Worm (Caenorhabditis elegans): ENCODE measurements around the gene erfa-3.

erfa-3 gene

ce11 chrV:11061887-11062286 lies 51.0 kb downstream of the erfa-3 start:
- TF ChIP-seq nhr-25 (tag; optimal IDR thresholded peaks at IDR 0.05) (peak; percentile 23), nhr-10 (tag; optimal IDR thresholded peaks at IDR 0.05) (no peak), F13H6.1 (tag; optimal IDR thresholded peaks at IDR 0.05) (no peak), nhr-77 (tag; optimal IDR thresholded peaks at IDR 0.05) (no peak), nhr-129 (tag; optimal IDR thresholded peaks at IDR 0.05) (peak; percentile 6), alr-1 (tag; optimal IDR thresholded peaks at IDR 0.05) (no peak), egl-27 (tag; optimal IDR thresholded peaks at IDR 0.05) (no peak)

- peak; percentile 95 for TF ChIP-seq blmp-1 (tag; optimal IDR thresholded peaks at IDR 0.05; ENCODE audit: insufficient read depth)
- no peak for TF ChIP-seq lin-13 (GFP tag; optimal IDR thresholded peaks at IDR 0.05)
- TF ChIP-seq ztf-1 (GFP tag; conservative IDR thresholded peaks at IDR 0.05): no peak
- no peak for TF ChIP-seq nhr-10 (tag; optimal IDR thresholded peaks at IDR 0.05)
- no peak for TF ChIP-seq ztf-11 (tag; optimal IDR thresholded peaks at IDR 0.05)
- TF ChIP-seq unc-55 (GFP tag; optimal IDR thresholded peaks at IDR 0.05): no peak
- no peak for TF ChIP-seq Y55F3AM.14 (GFP tag; optimal IDR thresholded peaks at IDR 0.05)
- TF ChIP-seq sma-3 (GFP tag; optimal IDR thresholded peaks at IDR 0.05): no peak
- TF ChIP-seq nhr-25 (tag; optimal IDR thresholded peaks at IDR 0.05): peak; percentile 64
- TF ChIP-seq C34F6.9 (tag; optimal IDR thresholded peaks at IDR 0.05): no peak
- peak; percentile 58 for TF ChIP-seq nhr-129 (tag; optimal IDR thresholded peaks at IDR 0.05)
- TF ChIP-seq fos-1 (tag; optimal IDR thresholded peaks at IDR 0.05): peak; percentile 12
- no peak for TF ChIP-seq lin-11 (tag; optimal IDR thresholded peaks at IDR 0.05)
- TF ChIP-seq elt-1 (tag; optimal IDR thresholded peaks at IDR 0.05): no peak
- TF ChIP-seq snpc-4 (tag; optimal IDR thresholded peaks at IDR 0.05): no peak
- no peak for TF ChIP-seq F13H6.1 (tag; optimal IDR thresholded peaks at IDR 0.05)
- no peak for TF ChIP-seq nhr-12 (tag; optimal IDR thresholded peaks at IDR 0.05)
- no peak for TF ChIP-seq mbf-1 (tag; optimal IDR thresholded peaks at IDR 0.05)
- TF ChIP-seq peb-1 (tag; optimal IDR thresholded peaks at IDR 0.05): no peak
- no peak for TF ChIP-seq unc-62 (GFP tag; optimal IDR thresholded peaks at IDR 0.05)
- no peak for TF ChIP-seq elt-3 (tag; optimal IDR thresholded peaks at IDR 0.05)
- TF ChIP-seq sma-9 (GFP tag; optimal IDR thresholded peaks at IDR 0.05): no peak
- TF ChIP-seq sma-9 (tag; optimal IDR thresholded peaks at IDR 0.05): no peak
- TF ChIP-seq crh-2 (tag; optimal IDR thresholded peaks at IDR 0.05): peak; percentile 69
- peak; percentile 13 for TF ChIP-seq nhr-6 (tag; optimal IDR thresholded peaks at IDR 0.05)
Observed at ce11 chrV:11060239-11060984, 52.5 kb downstream of the erfa-3 start, which contains the start of gene T04C12.11. TSS of gene T04C12.11 (minus strand) at chrV:11060289.
